Fruit fly (Drosophila melanogaster) whole organism, embryonic: ENCODE results near the gene CG18577.

Experiments used
- Atf3 ChIP-seq: fragments of 200-800 bp; sonication (Bioruptor generic); optimal IDR thresholded peaks from 3 replicates; lab custom pipeline; 2016; ENCODE audit warnings: missing biosample characterization, missing genetic modification characterization
- BEAF-32 ChIP-seq: fragments of 200-800 bp; sonication (Bioruptor generic); optimal IDR thresholded peaks from 3 replicates; lab custom pipeline; 2017; ENCODE audit warnings: missing biosample characterization, missing genetic modification characterization, mild to moderate bottlenecking, moderate library complexity, missing genetic modification reagents
- Blimp-1 ChIP-seq: fragments of 200-800 bp; sonication (Bioruptor generic); optimal IDR thresholded peaks from 3 replicates; lab custom pipeline; 2018; ENCODE audit warnings: missing biosample characterization, missing genetic modification characterization, mild to moderate bottlenecking, moderate library complexity, missing genetic modification reagents
- CG11456 ChIP-seq: fragments of 200-800 bp; sonication (Bioruptor generic); IDR thresholded peaks from 3 replicates; pipeline ENCODE4 v1.3.6; 2022; ENCODE audit warnings: missing biosample characterization, missing genetic modification characterization
- CG12071 ChIP-seq: fragments of 200-800 bp; sonication (Bioruptor generic); optimal IDR thresholded peaks from 3 replicates; lab custom pipeline; 2018; ENCODE audit warnings: missing biosample characterization, mild to moderate bottlenecking, missing genetic modification characterization
- CG13624 ChIP-seq: fragments of 200-800 bp; sonication (Bioruptor generic); optimal IDR thresholded peaks from 2 replicates; lab custom pipeline; 2016; ENCODE audit warnings: missing biosample characterization, missing genetic modification characterization
- CG18262 ChIP-seq: fragments of 200-800 bp; optimal IDR thresholded peaks from 3 replicates; lab custom pipeline; 2019; ENCODE audit warnings: missing biosample characterization, mild to moderate bottlenecking, missing genetic modification characterization, moderate library complexity
- CG2712 ChIP-seq: fragments of 200-800 bp; optimal IDR thresholded peaks from 3 replicates; lab custom pipeline; 2019; ENCODE audit warnings: missing biosample characterization, mild to moderate bottlenecking, missing genetic modification characterization, moderate library complexity
- CG30403 ChIP-seq: fragments of 200-800 bp; sonication (Bioruptor generic); optimal IDR thresholded peaks from 3 replicates; lab custom pipeline; 2016; ENCODE audit warnings: missing biosample characterization, missing genetic modification characterization
- CG3847 ChIP-seq: fragments of 200-800 bp; sonication (Bioruptor generic); IDR thresholded peaks from 2 replicates; pipeline ENCODE4 v1.3.6; 2022; ENCODE audit warnings: missing biosample characterization, missing genetic modification characterization
- CG4730 ChIP-seq: fragments of 200-800 bp; sonication (Bioruptor generic); IDR thresholded peaks from 2 replicates; pipeline ENCODE4 v1.3.6; 2022; ENCODE audit warnings: missing biosample characterization, missing genetic modification characterization
- CG4820 ChIP-seq: fragments of 200-800 bp; sonication (Bioruptor generic); optimal IDR thresholded peaks from 3 replicates; lab custom pipeline; 2016; ENCODE audit warnings: missing biosample characterization, missing genetic modification characterization
- CG6654 ChIP-seq: fragments of 200-800 bp; sonication (Bioruptor generic); optimal IDR thresholded peaks from 2 replicates; lab custom pipeline; 2017; ENCODE audit warnings: missing biosample characterization, mild to moderate bottlenecking, missing genetic modification characterization
- CG6791 ChIP-seq: fragments of 200-800 bp; sonication (Bioruptor generic); IDR thresholded peaks from 3 replicates; pipeline ENCODE4 v1.3.6; 2022; ENCODE audit warnings: missing biosample characterization, missing genetic modification characterization; ENCODE audit not compliant: partially characterized antibody
- CG6854 ChIP-seq: fragments of 200-800 bp; sonication (Bioruptor generic); optimal IDR thresholded peaks from 3 replicates; lab custom pipeline; 2017; ENCODE audit warnings: missing biosample characterization, mild to moderate bottlenecking, missing genetic modification characterization
- CG8924 ChIP-seq: fragments of 200-800 bp; optimal IDR thresholded peaks from 3 replicates; lab custom pipeline; 2019; ENCODE audit warnings: missing biosample characterization, mild to moderate bottlenecking, missing genetic modification characterization, moderate library complexity
- CG9797 ChIP-seq: fragments of 200-800 bp; sonication (Bioruptor generic); optimal IDR thresholded peaks from 3 replicates; lab custom pipeline; 2018; ENCODE audit warnings: missing biosample characterization, mild to moderate bottlenecking, missing genetic modification characterization
- CHES-1-like ChIP-seq: fragments of 200-800 bp; sonication (Bioruptor generic); optimal IDR thresholded peaks from 2 replicates; lab custom pipeline; 2016; ENCODE audit warnings: missing biosample characterization, missing genetic modification characterization
- Dip3 ChIP-seq: fragments of 200-800 bp; sonication (Bioruptor generic); optimal IDR thresholded peaks from 3 replicates; lab custom pipeline; 2016; ENCODE audit warnings: missing biosample characterization, missing genetic modification characterization
- Doc3 ChIP-seq: fragments of 200-800 bp; sonication (Bioruptor generic); IDR thresholded peaks from 3 replicates; pipeline ENCODE4 v1.3.6; 2022; ENCODE audit warnings: missing biosample characterization, missing genetic modification characterization; ENCODE audit not compliant: partially characterized antibody
- E2f2 ChIP-seq: fragments of 200-800 bp; sonication (Bioruptor generic); IDR thresholded peaks from 2 replicates; pipeline ENCODE4 v1.3.6; 2022; ENCODE audit warnings: missing biosample characterization, missing genetic modification characterization
- HLH3B ChIP-seq: fragments of 200-800 bp; sonication (Bioruptor generic); IDR thresholded peaks from 2 replicates; pipeline ENCODE4 v1.3.6; 2022; ENCODE audit warnings: missing biosample characterization, missing genetic modification characterization
- HLH54F ChIP-seq: fragments of 200-800 bp; sonication (Bioruptor generic); optimal IDR thresholded peaks from 3 replicates; lab custom pipeline; 2016; ENCODE audit warnings: missing biosample characterization, missing genetic modification characterization
- HmgZ ChIP-seq: fragments of 200-800 bp; sonication (Bioruptor generic); optimal IDR thresholded peaks from 2 replicates; lab custom pipeline; 2018; ENCODE audit warnings: missing biosample characterization, mild to moderate bottlenecking, missing genetic modification characterization
- Mad ChIP-seq: fragments of 200-800 bp; sonication (Bioruptor generic); optimal IDR thresholded peaks from 2 replicates; lab custom pipeline; 2016; ENCODE audit warnings: missing biosample characterization, missing genetic modification characterization
- NC2α ChIP-seq: fragments of 200-800 bp; sonication (Bioruptor generic); optimal IDR thresholded peaks from 2 replicates; lab custom pipeline; 2016; ENCODE audit warnings: missing biosample characterization, missing genetic modification characterization
- Rx ChIP-seq: fragments of 200-800 bp; sonication (Bioruptor generic); IDR thresholded peaks from 2 replicates; pipeline ENCODE4 v1.3.6; 2022; ENCODE audit warnings: missing biosample characterization, missing genetic modification characterization
- al ChIP-seq: fragments of 200-800 bp; sonication (Bioruptor generic); IDR thresholded peaks from 2 replicates; pipeline ENCODE4 v1.3.6; 2022; ENCODE audit warnings: missing biosample characterization, missing genetic modification characterization
- bbx ChIP-seq: fragments of 200-800 bp; sonication (Bioruptor generic); IDR thresholded peaks from 2 replicates; pipeline ENCODE4 v1.3.6; 2022; ENCODE audit warnings: missing biosample characterization, missing genetic modification characterization; ENCODE audit not compliant: partially characterized antibody
- chif ChIP-seq, 2 experiments: fragments of 200-800 bp; sonication (Bioruptor generic); optimal IDR thresholded peaks; 3 replicates each; lab custom pipeline; 2016; ENCODE audit warnings: missing biosample characterization in 2 of 2, missing genetic modification characterization in 2 of 2
- crc ChIP-seq: fragments of 200-800 bp; sonication (Bioruptor generic); optimal IDR thresholded peaks from 2 replicates; lab custom pipeline; 2016; ENCODE audit warnings: missing biosample characterization, missing genetic modification characterization
- crp ChIP-seq, 2 experiments: fragments of 200-800 bp; sonication (Bioruptor generic); optimal IDR thresholded peaks; 2 replicates in 1 of 2; 3 replicates in 1 of 2; lab custom pipeline; 2017; ENCODE audit warnings: missing biosample characterization in 2 of 2, missing genetic modification characterization in 2 of 2, mild to moderate bottlenecking in 1 of 2, moderate library complexity in 1 of 2
- grau ChIP-seq: fragments of 200-800 bp; optimal IDR thresholded peaks from 3 replicates; lab custom pipeline; 2019; ENCODE audit warnings: missing biosample characterization, mild to moderate bottlenecking, missing genetic modification characterization, moderate library complexity
- gsb ChIP-seq: fragments of 200-800 bp; sonication (Bioruptor generic); IDR thresholded peaks from 2 replicates; pipeline ENCODE4 v1.3.6; 2022; ENCODE audit warnings: missing biosample characterization, missing genetic modification characterization
- gsb-n ChIP-seq: fragments of 200-800 bp; sonication (Bioruptor generic); optimal IDR thresholded peaks from 3 replicates; lab custom pipeline; 2018; ENCODE audit warnings: missing biosample characterization, mild to moderate bottlenecking, missing genetic modification characterization
- hkb ChIP-seq, 2 experiments: fragments of 200-800 bp in 1 of 2; fragments of >200 bp in 1 of 2; sonication (Bioruptor generic) in 1 of 2; IDR thresholded peaks in 1 of 2; optimal IDR thresholded peaks in 1 of 2; 2 replicates each; pipeline versions ENCODE4 v1.3.6 to Lab custom; 2017 to 2022; ENCODE audit warnings: missing biosample characterization in 1 of 2, missing genetic modification characterization in 1 of 2
- mam ChIP-seq: fragments of 200-800 bp; sonication (Bioruptor generic); optimal IDR thresholded peaks from 3 replicates; lab custom pipeline; 2016; ENCODE audit warnings: missing biosample characterization, missing genetic modification characterization
- nau ChIP-seq: fragments of 200-800 bp; sonication (Bioruptor generic); optimal IDR thresholded peaks from 3 replicates; lab custom pipeline; 2017; ENCODE audit warnings: missing biosample characterization, mild to moderate bottlenecking, missing genetic modification characterization, missing genetic modification reagents
- nmo ChIP-seq: fragments of 200-800 bp; sonication (Bioruptor generic); optimal IDR thresholded peaks from 2 replicates; lab custom pipeline; 2018; ENCODE audit warnings: missing biosample characterization, mild to moderate bottlenecking, missing genetic modification characterization, moderate library complexity
- org-1 ChIP-seq: fragments of 200-800 bp; sonication (Bioruptor generic); optimal IDR thresholded peaks from 2 replicates; lab custom pipeline; 2017; ENCODE audit warnings: missing biosample characterization, missing genetic modification characterization
- pho ChIP-seq: fragments of 200-800 bp; sonication (Bioruptor generic); optimal IDR thresholded peaks from 2 replicates; lab custom pipeline; 2016; ENCODE audit warnings: missing biosample characterization, missing genetic modification characterization
- sens-2 ChIP-seq: fragments of 200-800 bp; sonication (Bioruptor generic); IDR thresholded peaks from 2 replicates; pipeline ENCODE4 v1.3.6; 2022; ENCODE audit warnings: missing biosample characterization, missing genetic modification characterization
- sob ChIP-seq: fragments of 200-800 bp; sonication (Bioruptor generic); IDR thresholded peaks from 2 replicates; pipeline ENCODE4 v1.3.6; 2022; ENCODE audit warnings: missing biosample characterization, missing genetic modification characterization
- ttk ChIP-seq: fragments of 200-800 bp; sonication (Bioruptor generic); IDR thresholded peaks from 2 replicates; pipeline ENCODE4 v2.1.2; 2022; ENCODE audit warnings: missing biosample characterization, missing genetic modification characterization
- z ChIP-seq: fragments of 200-800 bp; sonication (Bioruptor generic); IDR thresholded peaks from 3 replicates; pipeline ENCODE4 v1.3.6; 2022; ENCODE audit warnings: missing biosample characterization, missing genetic modification characterization
- zen2 ChIP-seq: fragments of 200-800 bp; sonication (Bioruptor generic); IDR thresholded peaks from 3 replicates; pipeline ENCODE4 v1.3.6; 2022; ENCODE audit warnings: missing biosample characterization, missing genetic modification characterization; ENCODE audit not compliant: partially characterized antibody

Gene CG18577

DNA sequence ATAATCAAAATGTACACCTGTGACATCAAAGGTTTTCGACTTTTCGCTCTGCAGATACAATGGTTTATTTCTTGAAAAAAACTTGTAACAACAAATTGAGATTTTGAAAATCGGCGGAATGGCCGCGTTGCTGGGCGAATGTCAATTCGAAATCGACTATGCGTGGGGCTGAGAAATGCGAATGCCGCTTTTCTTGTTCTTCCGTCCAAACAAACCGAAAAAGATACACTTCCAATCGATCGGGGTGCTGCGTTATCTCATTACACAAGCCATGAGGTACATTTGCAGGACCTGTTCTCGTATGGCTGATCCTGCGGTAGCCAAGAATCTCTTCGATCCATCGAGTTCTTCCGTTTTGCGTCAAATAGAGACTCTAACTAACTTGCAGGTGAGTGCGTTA, 41.7 kb downstream of the CG18577 start, which contains the start of gene CG31388 (continued):
- TF ChIP-seq E2f2 (peak; percentile 93), nau (GFP tag; lab: Kevin White, UChicago) (no peak), CG6791 (GFP tag; lab: Robert Waterston, UW) (no peak), CG8924 (tag; lab: Kevin White, UChicago) (no peak), crp (GFP tag; optimal IDR thresholded peaks at IDR 0.05; lab: Kevin White, UChicago) (peak in 1 of 2 experiments; percentile 49), HmgZ (tag; lab: Kevin White, UChicago) (peak; percentile 27), NC2α (no peak)

DNA sequence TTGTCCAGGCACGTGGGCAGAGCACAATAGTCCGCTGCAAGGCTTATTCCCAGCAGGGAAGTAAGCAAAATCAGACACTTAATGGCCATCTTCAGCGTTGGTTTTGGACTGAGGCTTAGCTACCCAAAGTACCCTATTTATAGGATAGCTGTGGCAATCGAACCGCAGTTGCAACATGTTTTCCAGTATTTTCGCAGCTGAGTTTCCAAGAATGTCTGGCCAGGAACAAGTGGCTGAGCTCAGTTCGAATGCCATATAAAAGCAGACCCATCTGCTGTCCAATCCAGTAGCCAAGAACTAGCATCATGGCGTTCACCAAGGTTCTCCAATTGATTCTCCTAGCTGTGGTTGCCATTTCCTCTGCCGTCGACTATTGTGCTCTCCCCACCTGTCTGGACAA, 45.0 kb downstream of the CG18577 start, which contains the start of the genes scpr-B and scpr-A:
scpr-B (minus strand) TSS at position 101 of the 400 bp plus-strand sequence.
scpr-A (plus strand) TSS at position 293 of the 400 bp plus-strand sequence.
- TF ChIP-seq CG6654: no peak
- no peak for TF ChIP-seq al (GFP tag; lab: Robert Waterston, UW)
- TF ChIP-seq chif (GFP tag; optimal IDR thresholded peaks at IDR 0.05; lab: Kevin White, UChicago): no peak
- no peak for TF ChIP-seq HLH54F (GFP tag; lab: Kevin White, UChicago)

DNA sequence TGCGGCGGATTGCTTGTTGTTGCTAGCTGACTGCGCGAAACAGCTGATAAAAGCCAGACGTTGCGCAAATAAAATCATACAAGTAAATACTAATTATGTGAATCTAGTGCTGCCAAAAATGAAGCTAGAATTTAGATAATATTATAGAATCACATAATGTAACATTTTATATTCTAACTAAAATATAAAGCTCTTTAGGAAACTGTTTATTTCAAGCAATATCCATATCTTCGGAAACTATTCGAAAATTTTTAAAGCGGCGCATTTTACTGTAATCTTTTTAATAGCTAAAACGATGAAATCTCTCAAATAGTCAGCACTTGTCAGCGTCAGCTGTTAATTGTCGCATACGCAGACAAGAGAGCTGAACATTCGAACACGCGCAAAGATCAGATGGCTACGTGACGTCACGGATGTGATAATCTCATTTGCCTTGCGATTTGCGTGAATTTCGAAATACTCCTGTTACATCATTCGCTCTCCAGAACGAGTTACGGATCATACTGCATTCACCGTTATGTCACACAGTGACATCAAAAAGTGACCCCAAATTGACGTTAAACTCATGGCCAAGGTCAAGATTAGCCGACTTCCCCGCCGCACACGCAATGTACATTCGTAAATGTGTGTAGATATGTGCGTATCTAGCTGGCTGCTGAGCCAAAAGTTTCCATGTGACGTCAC, 47.3 kb downstream of the CG18577 start:
- TF ChIP-seq Atf3 (GFP tag; lab: Kevin White, UChicago) (no peak), CG2712 (tag; lab: Kevin White, UChicago) (peak; percentile 63), org-1 (GFP tag; lab: Kevin White, UChicago) (no peak), crc (no peak), Blimp-1 (no peak), gsb (GFP tag; lab: Robert Waterston, UW) (no peak), CG4730 (GFP tag; lab: Robert Waterston, UW) (no peak), zen2 (GFP tag; lab: Robert Waterston, UW) (no peak), HLH3B (GFP tag; lab: Robert Waterston, UW) (0 out of 2 replicates have a peak, but pooled peaks have one; percentile 24), sob (peak; percentile 55; the same call in 1 of the 2 replicates), gsb-n (tag; lab: Kevin White, UChicago) (no peak), BEAF-32 (GFP tag; lab: Kevin White, UChicago) (no peak), mam (peak; percentile 45), hkb (optimal IDR thresholded peaks at IDR 0.05; lab: Kevin White, UChicago) (no peak), hkb (GFP tag; IDR thresholded peaks at IDR 0.05; lab: Robert Waterston, UW) (peak; percentile 58; the same call in 1 of the 2 replicates), grau (tag; lab: Kevin White, UChicago) (peak; percentile 22), ttk (GFP tag; lab: Robert Waterston, UW) (no peak), CG3847 (GFP tag; lab: Robert Waterston, UW) (no peak), CG18262 (tag; lab: Kevin White, UChicago) (peak; percentile 56), sens-2 (GFP tag; lab: Robert Waterston, UW) (no peak), CG6854 (GFP tag; lab: Kevin White, UChicago) (peak; percentile 60), bbx (GFP tag; lab: Robert Waterston, UW) (no peak), CG9797 (GFP tag; lab: Kevin White, UChicago) (no peak), z (GFP tag; lab: Robert Waterston, UW) (no peak), Mad (GFP tag; lab: Kevin White, UChicago) (no peak), CG4820 (peak; percentile 20), Dip3 (no peak), Rx (no peak), CG12071 (no peak), CG30403 (peak; percentile 41), CG11456 (GFP tag; lab: Robert Waterston, UW) (no peak), nmo (GFP tag; lab: Kevin White, UChicago) (peak; percentile 48), pho (no peak), Doc3 (GFP tag; lab: Robert Waterston, UW) (0 out of 3 replicates have a peak, but pooled peaks have one; percentile 17), CHES-1-like (GFP tag; lab: Kevin White, UChicago) (no peak), CG13624 (GFP tag; lab: Kevin White, UChicago) (peak; percentile 51)
